Worm (Caenorhabditis elegans) whole organism, L4 larva: ENCODE results near the gene Y41D4A.1.
A peak's percentile ranks its signal among the peaks of the same experiment; 100 is the strongest.

ENCODE experiments used
- D1046.2 ChIP-seq: fragments of 200-800 bp; sonication (Bioruptor generic); IDR thresholded peaks from 2 replicates; pipeline ENCODE4 v1.3.6; 2022; ENCODE audit warnings: missing genetic modification characterization, missing compliant biosample characterization
- R02D3.7 ChIP-seq: fragments of 150-350 bp; sonication (generic microtip); optimal IDR thresholded peaks from 3 replicates; lab custom pipeline; 2014; ENCODE audit warnings: missing biosample characterization, missing genetic modification characterization
- Y105C5A.15 ChIP-seq: fragments of 200-800 bp; sonication (Bioruptor generic); IDR thresholded peaks from 2 replicates; pipeline ENCODE4 v1.3.6; 2022; ENCODE audit warnings: missing genetic modification characterization, missing compliant biosample characterization
- Y48G9A.11 ChIP-seq: fragments of 200-800 bp; sonication (Bioruptor generic); IDR thresholded peaks from 2 replicates; pipeline ENCODE4 v1.3.6; 2022; ENCODE audit warnings: missing genetic modification reagents, missing genetic modification characterization, missing compliant biosample characterization
- Y5F2A.4 ChIP-seq: fragments of 200-800 bp; sonication (Bioruptor generic); optimal IDR thresholded peaks from 2 replicates; lab custom pipeline; 2018; ENCODE audit warnings: mild to moderate bottlenecking, missing genetic modification characterization, missing compliant biosample characterization
- Y75B8A.6 ChIP-seq: fragments of 200-800 bp; sonication (Bioruptor generic); IDR thresholded peaks from 2 replicates; pipeline ENCODE4 v1.3.6; 2022; ENCODE audit warnings: missing genetic modification reagents, missing genetic modification characterization, missing compliant biosample characterization
- ama-1 ChIP-seq: fragments of 150-350 bp; optimal IDR thresholded peaks from 2 replicates; lab custom pipeline; 2014; ENCODE audit warnings: inconsistent platforms, mixed read lengths
- arid-1 ChIP-seq: fragments of 200-800 bp; sonication (Bioruptor generic); conservative IDR thresholded peaks from 2 replicates; pipeline ENCODE4 v1.3.6; 2022; ENCODE audit warnings: missing genetic modification reagents, missing genetic modification characterization, missing compliant biosample characterization
- attf-4 ChIP-seq: sonication (generic microtip); optimal IDR thresholded peaks from 3 replicates; lab custom pipeline; 2017; ENCODE audit warnings: missing biosample characterization, missing genetic modification characterization
- ceh-20 ChIP-seq: fragments of 200-800 bp; sonication (Bioruptor generic); IDR thresholded peaks from 2 replicates; pipeline ENCODE4 v1.3.6; 2022; ENCODE audit warnings: missing genetic modification reagents, missing genetic modification characterization, missing compliant biosample characterization
- ceh-32 ChIP-seq: sonication (generic microtip); optimal IDR thresholded peaks from 2 replicates; lab custom pipeline; 2016; ENCODE audit warnings: mild to moderate bottlenecking, missing genetic modification characterization, missing compliant biosample characterization; ENCODE audit not compliant: poor library complexity
- ceh-82 ChIP-seq: sonication (generic microtip); optimal IDR thresholded peaks from 2 replicates; lab custom pipeline; 2017; ENCODE audit warnings: missing biosample characterization, missing genetic modification characterization
- ces-1 ChIP-seq: fragments of 150-350 bp; sonication (generic microtip); optimal IDR thresholded peaks from 4 replicates; lab custom pipeline; 2014; ENCODE audit warnings: missing biosample characterization, missing genetic modification reagents, missing genetic modification characterization
- ctbp-1 ChIP-seq: fragments of 200-800 bp; sonication (Bioruptor generic); IDR thresholded peaks from 2 replicates; pipeline ENCODE4 v1.3.6; 2022; ENCODE audit warnings: missing genetic modification reagents, missing genetic modification characterization, missing compliant biosample characterization
- daf-12 ChIP-seq: fragments of 150-350 bp; optimal IDR thresholded peaks from 2 replicates; lab custom pipeline; 2014; ENCODE audit warnings: missing biosample characterization, missing genetic modification reagents, missing genetic modification characterization
- daf-16 ChIP-seq, 3 experiments: sonication (generic microtip); optimal IDR thresholded peaks; 2 replicates each; lab custom pipeline; 2016 to 2017; ENCODE audit warnings: missing genetic modification characterization in 3 of 3, missing genetic modification reagents in 3 of 3, mild to moderate bottlenecking in 2 of 3, missing compliant biosample characterization in 2 of 3, missing biosample characterization in 1 of 3, moderate library complexity in 1 of 3
- daf-8 ChIP-seq: fragments of 200-800 bp; sonication (Bioruptor generic); IDR thresholded peaks from 2 replicates; pipeline ENCODE4 v1.3.6; 2022; ENCODE audit warnings: missing genetic modification characterization, missing compliant biosample characterization
- dmd-8 ChIP-seq: fragments of 200-800 bp; sonication (Bioruptor generic); IDR thresholded peaks from 2 replicates; pipeline ENCODE4 v1.3.6; 2022; ENCODE audit warnings: missing genetic modification characterization, missing compliant biosample characterization
- dpl-1 ChIP-seq: fragments of 150-350 bp; optimal IDR thresholded peaks from 2 replicates; lab custom pipeline; 2014; ENCODE audit warnings: missing biosample characterization, missing genetic modification reagents, missing genetic modification characterization
- hif-1 ChIP-seq, 2 experiments: sonication (generic microtip); optimal IDR thresholded peaks; 2 replicates each; lab custom pipeline; 2016 to 2017; ENCODE audit warnings: missing compliant biosample characterization in 2 of 2, missing genetic modification characterization in 2 of 2, missing genetic modification reagents in 2 of 2, missing genotype in 2 of 2, mild to moderate bottlenecking in 1 of 2
- hlh-30 ChIP-seq: sonication (generic microtip); optimal IDR thresholded peaks from 2 replicates; lab custom pipeline; 2017; ENCODE audit warnings: antibody characterized with exemption, mild to moderate bottlenecking, missing genetic modification characterization, missing compliant biosample characterization; ENCODE audit not compliant: insufficient read depth
- hmg-1.1 ChIP-seq: fragments of 200-800 bp; sonication (Bioruptor generic); IDR thresholded peaks from 2 replicates; pipeline ENCODE4 v1.3.6; 2022; ENCODE audit warnings: missing genetic modification reagents, missing genetic modification characterization, missing compliant biosample characterization
- jun-1 ChIP-seq: fragments of 150-350 bp; optimal IDR thresholded peaks from 2 replicates; lab custom pipeline; 2014; ENCODE audit warnings: missing biosample characterization, missing genetic modification reagents, missing genetic modification characterization
- lim-7 ChIP-seq: fragments of 200-800 bp; sonication (Bioruptor generic); IDR thresholded peaks from 2 replicates; pipeline ENCODE4 v1.3.6; 2022; ENCODE audit warnings: missing genetic modification characterization, missing compliant biosample characterization
- lin-13 ChIP-seq: fragments of 150-350 bp; optimal IDR thresholded peaks from 2 replicates; lab custom pipeline; 2014; ENCODE audit warnings: missing biosample characterization, missing genetic modification reagents, missing genetic modification characterization
- madf-5 ChIP-seq, 2 experiments: fragments of 200-800 bp; sonication (Bioruptor generic); IDR thresholded peaks; 2 replicates each; pipeline ENCODE4 v1.3.6; 2022; ENCODE audit warnings: missing compliant biosample characterization in 2 of 2, missing genetic modification characterization in 2 of 2
- mdl-1 ChIP-seq, 2 experiments: fragments of 150-350 bp in 1 of 2; sonication (generic microtip) in 1 of 2; optimal IDR thresholded peaks; 2 replicates each; lab custom pipeline; 2014 to 2017; ENCODE audit warnings: missing biosample characterization in 2 of 2, missing genetic modification characterization in 2 of 2
- mes-2 ChIP-seq: sonication (generic microtip); optimal IDR thresholded peaks from 2 replicates; lab custom pipeline; 2016; ENCODE audit warnings: missing genotype, mild to moderate bottlenecking, missing genetic modification characterization, missing compliant biosample characterization; ENCODE audit not compliant: poor library complexity, severe bottlenecking
- mxl-2 ChIP-seq: fragments of 200-800 bp; sonication (Bioruptor generic); conservative IDR thresholded peaks from 2 replicates; pipeline ENCODE4 v1.3.6; 2022; ENCODE audit warnings: missing genetic modification reagents, missing genetic modification characterization, missing compliant biosample characterization
- nhr-10 ChIP-seq: fragments of 150-350 bp; optimal IDR thresholded peaks from 2 replicates; lab custom pipeline; 2014; ENCODE audit warnings: missing biosample characterization, missing genetic modification characterization
- nhr-11 ChIP-seq: fragments of 150-350 bp; optimal IDR thresholded peaks from 2 replicates; lab custom pipeline; 2014; ENCODE audit warnings: missing biosample characterization, missing genetic modification characterization
- nhr-111 ChIP-seq: fragments of 200-800 bp; sonication (Bioruptor generic); optimal IDR thresholded peaks from 2 replicates; lab custom pipeline; 2018; ENCODE audit warnings: mild to moderate bottlenecking, missing genetic modification characterization, missing compliant biosample characterization
- nhr-237 ChIP-seq: sonication (generic microtip); optimal IDR thresholded peaks from 2 replicates; lab custom pipeline; 2017; ENCODE audit warnings: missing biosample characterization, missing genetic modification characterization
- nhr-42 ChIP-seq: fragments of 200-800 bp; sonication (Bioruptor generic); IDR thresholded peaks from 2 replicates; pipeline ENCODE4 v1.3.6; 2022; ENCODE audit warnings: missing genetic modification characterization, missing compliant biosample characterization
- nhr-6 ChIP-seq: fragments of 150-350 bp; optimal IDR thresholded peaks from 2 replicates; lab custom pipeline; 2014; ENCODE audit warnings: missing biosample characterization, missing genetic modification characterization
- nhr-76 ChIP-seq: fragments of 150-350 bp; optimal IDR thresholded peaks from 2 replicates; lab custom pipeline; 2014; ENCODE audit warnings: missing biosample characterization, missing genetic modification characterization
- nhr-77 ChIP-seq: fragments of 150-350 bp; optimal IDR thresholded peaks from 2 replicates; lab custom pipeline; 2014; ENCODE audit warnings: missing biosample characterization, missing genetic modification characterization
- pha-4 ChIP-seq, 2 experiments: fragments of 150-350 bp in 1 of 2; fragments of 200-800 bp in 1 of 2; sonication (Bioruptor generic) in 1 of 2; IDR thresholded peaks in 1 of 2; optimal IDR thresholded peaks in 1 of 2; 2 replicates each; pipeline versions ENCODE4 v1.3.6 to Lab custom; 2014 to 2022; ENCODE audit warnings: missing genetic modification characterization in 2 of 2, missing genetic modification reagents in 2 of 2, missing biosample characterization in 1 of 2, missing compliant biosample characterization in 1 of 2
- pqm-1 ChIP-seq: sonication (generic microtip); optimal IDR thresholded peaks from 2 replicates; lab custom pipeline; 2017; ENCODE audit warnings: missing biosample characterization, missing genetic modification characterization
- rbr-2 ChIP-seq: sonication (generic microtip); optimal IDR thresholded peaks from 2 replicates; lab custom pipeline; 2016; ENCODE audit warnings: missing genotype, missing genetic modification characterization, missing compliant biosample characterization
- skn-1 ChIP-seq: fragments of 150-350 bp; optimal IDR thresholded peaks from 2 replicates; lab custom pipeline; 2014; ENCODE audit warnings: missing biosample characterization, missing genetic modification characterization
- snpc-1.2 ChIP-seq: fragments of 200-800 bp; sonication (Bioruptor generic); IDR thresholded peaks from 2 replicates; pipeline ENCODE4 v1.3.6; 2022; ENCODE audit warnings: missing genetic modification reagents, missing genetic modification characterization, missing compliant biosample characterization
- spr-1 ChIP-seq: sonication (generic microtip); optimal IDR thresholded peaks from 2 replicates; lab custom pipeline; 2016; ENCODE audit warnings: mild to moderate bottlenecking, missing genetic modification characterization, missing compliant biosample characterization
- unc-130 ChIP-seq: sonication (generic microtip); optimal IDR thresholded peaks from 2 replicates; lab custom pipeline; 2016; ENCODE audit warnings: missing genetic modification reagents, missing genetic modification characterization, missing compliant biosample characterization
- unc-39 ChIP-seq: sonication (generic microtip); optimal IDR thresholded peaks from 2 replicates; lab custom pipeline; 2017; ENCODE audit warnings: missing biosample characterization, missing genetic modification characterization
- zag-1 ChIP-seq: fragments of 150-350 bp; optimal IDR thresholded peaks from 2 replicates; lab custom pipeline; 2014; ENCODE audit warnings: missing biosample characterization, missing genetic modification characterization
- zfp-3 ChIP-seq: fragments of 200-800 bp; sonication (Bioruptor generic); conservative IDR thresholded peaks from 2 replicates; pipeline ENCODE4 v1.3.6; 2022; ENCODE audit warnings: missing genetic modification reagents, missing genetic modification characterization, missing compliant biosample characterization
- zip-11 ChIP-seq: fragments of 200-800 bp; sonication (Bioruptor generic); IDR thresholded peaks from 2 replicates; pipeline ENCODE4 v1.3.6; 2022; ENCODE audit warnings: missing genetic modification characterization, missing compliant biosample characterization
- zip-2 ChIP-seq: fragments of 150-350 bp; optimal IDR thresholded peaks from 2 replicates; lab custom pipeline; 2014; ENCODE audit warnings: missing biosample characterization, missing genetic modification characterization
- ztf-7 ChIP-seq: fragments of 150-350 bp; optimal IDR thresholded peaks from 2 replicates; lab custom pipeline; 2014; ENCODE audit warnings: missing biosample characterization, missing genetic modification characterization

The Y41D4A.1 gene

DNA sequence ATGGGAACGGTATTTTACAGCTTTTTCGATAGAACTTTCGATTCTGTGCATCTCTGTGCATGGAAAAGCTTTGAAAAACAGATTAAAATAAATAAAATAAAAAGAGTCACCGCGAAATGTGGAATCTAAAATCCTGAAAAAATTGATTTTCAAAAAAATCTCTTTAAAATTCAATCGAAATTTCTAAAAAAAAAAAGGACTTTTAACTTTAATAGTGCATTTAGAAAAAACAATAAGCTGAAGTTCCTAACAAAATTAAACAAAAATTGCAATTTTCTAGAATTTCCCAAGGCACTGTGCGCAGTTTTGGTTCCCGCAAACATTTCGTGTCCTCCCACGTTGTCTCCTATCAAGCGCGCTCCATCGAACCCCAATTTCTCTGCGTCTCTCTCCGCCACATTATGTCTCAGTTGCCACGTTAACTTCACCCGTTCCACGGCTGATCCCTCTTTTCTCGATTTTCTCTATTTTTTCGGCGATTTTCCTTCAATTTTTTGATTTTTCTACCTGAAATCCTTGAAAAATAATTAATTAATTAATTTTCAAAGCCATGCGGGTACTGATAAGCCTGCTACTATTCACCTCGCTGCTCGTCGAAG, 26.4 kb upstream of the Y41D4A.1 start, which contains the start of the genes Y41D4A.6 and Y41D4A.4 (continued):
- TF ChIP-seq zip-2 (tag; lab: Kevin White, UChicago) = no peak
- no peak for TF ChIP-seq attf-4
- TF ChIP-seq daf-16 (GFP tag; optimal IDR thresholded peaks at IDR 0.05; lab: Kevin White, UChicago) = no peak
- peak; percentile 19 for TF ChIP-seq daf-16 (tag; optimal IDR thresholded peaks at IDR 0.05; lab: Kevin White, UChicago)
- TF ChIP-seq zip-11 (GFP tag; lab: Robert Waterston, UW) = no peak
- no peak for TF ChIP-seq ceh-32 (tag; lab: Kevin White, UChicago)
- TF ChIP-seq ceh-82 (tag; lab: Kevin White, UChicago) = no peak
- peak; percentile 43 for TF ChIP-seq spr-1
- no peak for TF ChIP-seq ama-1 (lab: Kevin White, UChicago)
- peak; percentile 61; the same call in 1 of the 2 replicates for TF ChIP-seq ctbp-1 (GFP tag; lab: Robert Waterston, UW)
- peak; percentile 71 for TF ChIP-seq Y48G9A.11
- TF ChIP-seq daf-12 (tag; lab: Kevin White, UChicago) = no peak
- no peak for TF ChIP-seq pqm-1 (tag; lab: Kevin White, UChicago)
- no peak for TF ChIP-seq D1046.2 (GFP tag; lab: Robert Waterston, UW)
- TF ChIP-seq nhr-76 (tag; lab: Kevin White, UChicago) = no peak
- TF ChIP-seq unc-130 = peak; percentile 96
- TF ChIP-seq nhr-237 (tag; lab: Kevin White, UChicago) = no peak
- TF ChIP-seq skn-1 (tag; lab: Kevin White, UChicago) = no peak
- 0 out of 4 replicates have a peak, but pooled peaks have one; percentile 8 to 47 for TF ChIP-seq madf-5 (GFP tag; IDR thresholded peaks at IDR 0.05; lab: Robert Waterston, UW)
- TF ChIP-seq mdl-1 (tag; optimal IDR thresholded peaks at IDR 0.05; lab: Kevin White, UChicago) = peak; percentile 40 to 78
- TF ChIP-seq ces-1 (GFP tag; lab: Kevin White, UChicago) = no peak
- 0 out of 2 replicates have a peak, but pooled peaks have one; percentile 54 for TF ChIP-seq pha-4 (GFP tag; IDR thresholded peaks at IDR 0.05; lab: Robert Waterston, UW)
- peak; percentile 54 for TF ChIP-seq pha-4 (tag; optimal IDR thresholded peaks at IDR 0.05; lab: Kevin White, UChicago)
- no peak for TF ChIP-seq zfp-3 (GFP tag; lab: Robert Waterston, UW)
- TF ChIP-seq hif-1 (tag; optimal IDR thresholded peaks at IDR 0.05; lab: Kevin White, UChicago) = peak in 1 of 2 experiments; percentile 94
- TF ChIP-seq nhr-111 (GFP tag; lab: Kevin White, UChicago) = no peak
- peak; percentile 87 for TF ChIP-seq rbr-2 (tag; lab: Kevin White, UChicago)
- peak; percentile 69 for TF ChIP-seq ceh-20
- peak; percentile 77 for TF ChIP-seq nhr-77
- TF ChIP-seq nhr-6 (tag; lab: Kevin White, UChicago) = peak; percentile 73
- peak; percentile 10 for TF ChIP-seq ztf-7
- no peak for TF ChIP-seq mxl-2 (GFP tag; lab: Robert Waterston, UW)
- no peak for TF ChIP-seq Y5F2A.4
- TF ChIP-seq Y105C5A.15 (GFP tag; lab: Robert Waterston, UW) = no peak
- no peak for TF ChIP-seq nhr-10 (tag; lab: Kevin White, UChicago)
- TF ChIP-seq Y75B8A.6 (GFP tag; lab: Robert Waterston, UW) = no peak
- TF ChIP-seq daf-8 (GFP tag; lab: Robert Waterston, UW) = no peak
- TF ChIP-seq nhr-42 (GFP tag; lab: Robert Waterston, UW) = peak; percentile 26; the same call in 1 of the 2 replicates
- TF ChIP-seq lin-13 = peak; percentile 78
- peak; percentile 76 for TF ChIP-seq hmg-1.1 (GFP tag; lab: Robert Waterston, UW)
- no peak for TF ChIP-seq zag-1 (tag; lab: Kevin White, UChicago)
- no peak for TF ChIP-seq R02D3.7 (tag; lab: Kevin White, UChicago)
- no peak for TF ChIP-seq dmd-8 (GFP tag; lab: Robert Waterston, UW)
- TF ChIP-seq unc-39 (tag; lab: Kevin White, UChicago) = no peak
- no peak for TF ChIP-seq jun-1 (tag; lab: Kevin White, UChicago)
- TF ChIP-seq snpc-1.2 (GFP tag; lab: Robert Waterston, UW) = no peak
- TF ChIP-seq nhr-11 = peak; percentile 27
- peak; percentile 68 for TF ChIP-seq dpl-1 (GFP tag; lab: Kevin White, UChicago)
- peak; percentile 53 for TF ChIP-seq hlh-30
- 0 out of 2 replicates have a peak, but pooled peaks have one; percentile 48 for TF ChIP-seq lim-7 (GFP tag; lab: Robert Waterston, UW)
- peak; percentile 61 for TF ChIP-seq arid-1 (GFP tag; lab: Robert Waterston, UW)
- TF ChIP-seq mes-2 (tag; lab: Kevin White, UChicago) = peak; percentile 96
